Fruit fly (Drosophila melanogaster) whole organism, embryonic: ENCODE data around the gene CG45487.
"Not testable (repeated sequence)": the region's sequence is repeated elsewhere in the genome, so short reads cannot be mapped to it uniquely, and the experiment has no call there.

Experiments
- CG32767 ChIP-seq: fragments of 200-800 bp; sonication (Bioruptor generic); IDR thresholded peaks from 2 replicates; pipeline ENCODE4 v1.3.6; 2022; ENCODE audit warnings: missing biosample characterization, missing genetic modification characterization
- CG8478 ChIP-seq: fragments of >200 bp; optimal IDR thresholded peaks from 2 replicates; lab custom pipeline; 2018
- corto ChIP-seq: fragments of 200-800 bp; sonication (Bioruptor generic); optimal IDR thresholded peaks from 2 replicates; lab custom pipeline; 2016; ENCODE audit warnings: missing biosample characterization, mild to moderate bottlenecking, missing genetic modification characterization, moderate library complexity
- dysf ChIP-seq: fragments of 200-800 bp; sonication (Bioruptor generic); IDR thresholded peaks from 3 replicates; pipeline ENCODE4 v1.3.6; 2022; ENCODE audit warnings: missing biosample characterization, missing genetic modification characterization

- not testable (repeated sequence) for TF ChIP-seq dysf; CG8478 (lab: Kevin White, UChicago); CG32767 (GFP tag; lab: Robert Waterston, UW); corto
Measured at dm6 chrX:19953508-19953907, 38.4 kb upstream of the CG45487 start, which contains the start of gene CG45494.
